Worm (Caenorhabditis elegans) whole organism, late embryonic: Measurements from ENCODE around the gene mnp-1.

ENCODE experiments used
- F13H6.1 ChIP-seq: sonication (generic microtip); optimal IDR thresholded peaks from 2 replicates; lab custom pipeline; 2016; ENCODE audit warnings: missing genetic modification characterization, missing compliant biosample characterization
- ama-1 ChIP-seq: fragments of 150-350 bp; optimal IDR thresholded peaks from 2 replicates; lab custom pipeline; 2014
- ceh-14 ChIP-seq: sonication (generic microtip); optimal IDR thresholded peaks from 2 replicates; lab custom pipeline; 2016; ENCODE audit warnings: missing genotype, missing genetic modification characterization, missing compliant biosample characterization
- ets-4 ChIP-seq: sonication (generic microtip); optimal IDR thresholded peaks from 2 replicates; lab custom pipeline; 2016; ENCODE audit warnings: missing genetic modification characterization, missing compliant biosample characterization
- tbx-2 ChIP-seq: sonication (generic microtip); optimal IDR thresholded peaks from 2 replicates; lab custom pipeline; 2016; ENCODE audit warnings: missing genetic modification characterization, missing compliant biosample characterization
- tbx-7 ChIP-seq: sonication (generic microtip); optimal IDR thresholded peaks from 2 replicates; lab custom pipeline; 2016; ENCODE audit warnings: missing genotype, missing genetic modification characterization, missing compliant biosample characterization

DNA sequence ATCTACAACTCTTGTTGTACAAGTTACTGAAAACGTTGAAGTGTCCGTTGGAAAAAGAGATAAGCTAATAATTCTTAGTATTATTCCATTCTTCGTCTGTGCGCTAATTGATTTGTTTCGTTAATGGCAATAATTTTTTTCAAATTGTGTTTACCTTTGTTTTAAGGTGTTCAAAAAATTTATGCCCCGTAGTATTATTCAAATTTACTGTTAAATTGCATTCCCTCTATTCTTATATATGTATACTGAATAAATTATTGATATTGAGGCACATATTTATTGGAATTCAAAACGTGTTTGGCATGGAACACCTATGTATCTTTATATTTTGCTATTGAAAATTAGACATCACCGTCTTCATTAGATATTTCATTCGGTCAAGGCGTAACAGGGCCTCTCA, 18.5 kb downstream of the mnp-1 start, which contains the start of gene pals-26:
- no peak for TF ChIP-seq F13H6.1
- TF ChIP-seq ets-4: no peak
- no peak for TF ChIP-seq ama-1
- no peak for TF ChIP-seq tbx-2 (tag; lab: Kevin White, UChicago)
- no peak for TF ChIP-seq tbx-7 (tag; lab: Kevin White, UChicago)
- TF ChIP-seq ceh-14: no peak
